Fruit fly (Drosophila melanogaster) whole organism, larva: ENCODE data around the gene Rsf1.

Source experiments
- noc ChIP-seq: fragments of 200-800 bp; sonication (Bioruptor generic); optimal IDR thresholded peaks from 3 replicates; lab custom pipeline; 2019; ENCODE audit warnings: missing biosample characterization, mild to moderate bottlenecking, missing genetic modification characterization, moderate library complexity

Gene Rsf1

dm6 chr2L:10278658-10279057 is 15.3 kb upstream of the Rsf1 start, which contains the start of gene Utx:
Gene Utx (minus strand): TSS chr2L:10278811.
- TF ChIP-seq noc (tag; lab: Kevin White, UChicago) = no peak

dm6 chr2L:10277362-10277761 is 14.0 kb upstream of the Rsf1 start:
- no peak for TF ChIP-seq noc (tag; lab: Kevin White, UChicago)

- no peak for TF ChIP-seq noc (tag; lab: Kevin White, UChicago)
Observed at dm6 chr2L:10276846-10277245, 13.5 kb upstream of the Rsf1 start.

dm6 chr2L:10276436-10276835 is 13.1 kb upstream of the Rsf1 start:
- no peak for TF ChIP-seq noc (tag; lab: Kevin White, UChicago)

- no peak for TF ChIP-seq noc (tag; lab: Kevin White, UChicago)
Observed at dm6 chr2L:10272224-10272623, 8.9 kb upstream of the Rsf1 start, which contains the start of gene trk. Gene trk (minus strand): TSS chr2L:10272324.

dm6 chr2L:10269854-10270253 is 6.5 kb upstream of the Rsf1 start, which contains the start of gene Mulk:
Gene Mulk (plus strand): TSS chr2L:10270051.
- no peak for TF ChIP-seq noc (tag; lab: Kevin White, UChicago)

- TF ChIP-seq noc (tag; lab: Kevin White, UChicago) = no peak
Observed at dm6 chr2L:10268688-10269087, 5.3 kb upstream of the Rsf1 start, which contains the start of gene CG4957. Gene CG4957 (plus strand): TSS chr2L:10268872.

- TF ChIP-seq noc (tag; lab: Kevin White, UChicago) = no peak
Observed at dm6 chr2L:10266511-10266910, 3.2 kb upstream of the Rsf1 start, which contains the start of gene CG4953. Gene CG4953 (plus strand): TSS chr2L:10266703.

dm6 chr2L:10265129-10265528 is 1.8 kb upstream of the Rsf1 start, which contains the start of gene Mob3:
Gene Mob3 (plus strand): TSS chr2L:10265336.
- no peak for TF ChIP-seq noc (tag; lab: Kevin White, UChicago)

dm6 chr2L:10263830-10264634 is 678 bp upstream of the Rsf1 start, which contains the start of gene REPTOR-BP:
Gene REPTOR-BP (plus strand): TSS chr2L:10264125.
- TF ChIP-seq noc (tag; lab: Kevin White, UChicago) = no peak

dm6 chr2L:10261774-10262173 is 1.6 kb downstream of the Rsf1 start:
- no peak for TF ChIP-seq noc (tag; lab: Kevin White, UChicago)

dm6 chr2L:10260750-10261493 is 2.4 kb downstream of the Rsf1 start, which contains the start of gene Pten:
Gene Pten (minus strand): TSS chr2L:10261049.
- no peak for TF ChIP-seq noc (tag; lab: Kevin White, UChicago)

- no peak for TF ChIP-seq noc (tag; lab: Kevin White, UChicago)
Observed at dm6 chr2L:10259960-10260749, 3.2 kb downstream of the Rsf1 start.

- no peak for TF ChIP-seq noc (tag; lab: Kevin White, UChicago)
Observed at dm6 chr2L:10255725-10256158, 7.6 kb downstream of the Rsf1 start, which contains the start of gene CG5676. Gene CG5676 (minus strand): TSS chr2L:10255891.

dm6 chr2L:10251592-10251991 is 11.8 kb downstream of the Rsf1 start, which contains the start of gene Ror:
Gene Ror (plus strand): TSS chr2L:10251843.
- no peak for TF ChIP-seq noc (tag; lab: Kevin White, UChicago)
